Worm (Caenorhabditis elegans): ENCODE measurements around the gene srh-38.

ce11 chrV:2922594-2922993 is at the start of gene srh-38:
- TF ChIP-seq mxl-1 (tag; optimal IDR thresholded peaks at IDR 0.05) (no peak), C17E4.6 (GFP tag; IDR thresholded peaks at IDR 0.05) (no peak), nhr-27 (tag; optimal IDR thresholded peaks at IDR 0.05) (no peak), ceh-58 (GFP tag; IDR thresholded peaks at IDR 0.05) (no peak), T07F8.4 (tag; optimal IDR thresholded peaks at IDR 0.05) (no peak)
